Fruit fly (Drosophila melanogaster) S2 (cell line): ENCODE results near the gene hob.
A peak's percentile ranks its signal among the peaks of the same experiment; 100 is the strongest.

ENCODE experiments used
- CG8478 ChIP-seq: fragments of >200 bp; optimal IDR thresholded peaks from 2 replicates; lab custom pipeline; 2018
- CTCF ChIP-seq, 2 experiments: fragments of >200 bp; optimal IDR thresholded peaks; 2 replicates each; lab custom pipeline; 2018

hob gene

dm6 chr3L:3192912-3193311 is 25.8 kb downstream of the hob start, which contains the start of gene Hsp83:
Gene Hsp83, plus strand, starts transcription at chr3L:3192969.
- TF ChIP-seq CG8478 (lab: Kevin White, UChicago) (no peak), CTCF (optimal IDR thresholded peaks at IDR 0.05; lab: Kevin White, UChicago) (no peak)

dm6 chr3L:3192333-3192894 is 26.3 kb downstream of the hob start, which contains the start of gene CG14965:
Gene CG14965, minus strand, starts transcription at chr3L:3192491.
- TF ChIP-seq CTCF (optimal IDR thresholded peaks at IDR 0.05; lab: Kevin White, UChicago) = no peak
- no peak for TF ChIP-seq CG8478 (lab: Kevin White, UChicago)

DNA sequence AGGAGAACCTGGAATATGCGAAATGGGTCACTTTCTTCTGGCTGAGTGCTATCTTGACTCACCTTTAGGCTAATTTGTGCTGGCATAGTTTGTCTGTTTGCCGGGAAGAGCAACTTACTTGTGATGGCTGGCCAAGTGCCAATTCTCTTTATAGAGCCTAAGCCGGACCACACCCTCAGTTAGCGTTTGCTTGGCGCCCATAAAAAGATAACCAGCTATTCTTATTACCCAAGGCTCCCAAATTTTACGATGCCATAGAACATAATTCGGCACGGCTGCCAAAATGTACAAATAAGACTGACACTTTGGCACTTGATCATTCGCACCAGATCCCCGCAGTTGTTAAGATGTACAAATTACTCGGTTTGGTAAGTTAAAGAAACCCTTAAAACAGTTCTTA is 29.1 kb downstream of the hob start, which contains the start of the genes CG42525 and CG14958:
Gene CG42525, minus strand, starts transcription at position 101 of the 400 bp plus-strand sequence.
Gene CG14958, plus strand, starts transcription at position 332 of the 400 bp plus-strand sequence.
- TF ChIP-seq CG8478 (lab: Kevin White, UChicago) = no peak
- no peak for TF ChIP-seq CTCF (optimal IDR thresholded peaks at IDR 0.05; lab: Kevin White, UChicago)

DNA sequence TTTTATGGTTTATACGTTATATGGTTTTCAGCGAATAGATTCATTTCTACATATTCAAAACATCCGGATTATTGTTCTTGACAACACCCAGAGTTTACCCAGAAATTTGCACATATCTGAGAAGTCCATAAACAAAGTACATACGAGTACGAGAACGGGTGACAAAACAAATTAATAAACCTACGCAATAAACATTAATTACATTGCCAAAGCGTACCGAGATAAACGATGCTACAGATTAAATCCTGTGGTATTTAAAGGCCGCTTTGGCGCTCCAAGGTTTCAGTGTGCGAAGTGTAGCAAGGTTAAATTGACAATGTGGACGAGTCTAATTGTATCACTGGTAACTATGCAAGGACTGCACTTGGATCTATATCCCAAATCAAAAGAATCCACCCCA is 31.5 kb downstream of the hob start, which contains the start of gene CG14957:
Gene CG14957, plus strand, starts transcription at position 301 of the 400 bp plus-strand sequence.
- TF ChIP-seq CTCF (optimal IDR thresholded peaks at IDR 0.05; lab: Kevin White, UChicago) = no peak
- no peak for TF ChIP-seq CG8478 (lab: Kevin White, UChicago)

DNA sequence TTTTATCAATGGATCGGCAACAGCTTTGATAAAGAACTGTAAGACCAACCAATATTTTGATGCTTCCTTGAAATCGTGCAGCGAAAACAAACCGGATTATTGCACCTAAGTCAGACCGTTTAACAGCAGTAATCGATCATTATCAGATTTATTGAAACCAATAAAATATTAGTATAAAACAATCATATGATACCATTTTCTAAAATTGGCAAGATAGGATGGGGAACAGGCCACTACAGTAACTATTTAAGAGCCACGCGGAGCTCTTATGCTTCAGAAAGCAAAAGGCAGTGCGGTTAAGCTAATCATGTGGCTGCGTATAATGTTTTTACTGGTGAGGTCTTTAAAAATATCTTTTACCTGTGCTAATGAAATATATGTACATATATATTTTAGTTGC is 32.4 kb downstream of the hob start, which contains the start of gene CG32284:
Gene CG32284, plus strand, starts transcription at position 301 of the 400 bp plus-strand sequence.
- TF ChIP-seq CG8478 (lab: Kevin White, UChicago) = no peak
- no peak for TF ChIP-seq CTCF (optimal IDR thresholded peaks at IDR 0.05; lab: Kevin White, UChicago)

dm6 chr3L:3184104-3184503 is 34.6 kb downstream of the hob start, which contains the start of gene CG42494:
Gene CG42494, plus strand, starts transcription at chr3L:3184404.
- TF ChIP-seq CTCF (optimal IDR thresholded peaks at IDR 0.05; lab: Kevin White, UChicago) (no peak), CG8478 (lab: Kevin White, UChicago) (no peak)

dm6 chr3L:3179474-3179873 is 39.2 kb downstream of the hob start:
- TF ChIP-seq CG8478 (lab: Kevin White, UChicago) (no peak), CTCF (optimal IDR thresholded peaks at IDR 0.05; lab: Kevin White, UChicago) (no peak)

DNA sequence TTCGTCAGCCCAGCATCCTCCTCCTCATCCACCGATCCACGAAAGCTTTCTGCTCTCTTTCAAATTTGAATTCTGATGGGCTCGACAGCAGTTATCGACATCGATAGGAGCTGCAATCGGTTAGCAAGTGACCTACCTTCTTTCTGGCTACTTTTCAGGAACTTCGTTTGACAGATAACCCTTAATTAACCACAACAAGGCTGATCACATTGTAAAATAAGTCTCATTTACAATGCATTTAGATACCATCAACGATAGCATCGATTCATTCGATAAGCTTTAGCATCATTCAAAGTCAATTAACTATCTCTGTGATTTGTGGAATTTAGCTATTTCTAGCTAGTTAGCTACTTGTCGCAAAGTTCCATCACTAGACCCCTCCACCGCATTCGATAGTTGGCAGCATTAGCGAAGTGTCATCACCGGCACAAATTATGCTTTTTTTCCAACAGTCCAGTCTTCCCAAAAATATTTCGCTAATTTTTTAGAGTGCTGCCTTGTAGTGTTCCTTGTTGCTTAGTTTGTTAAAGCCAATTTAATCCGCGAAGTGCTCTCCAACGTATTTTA is 40.1 kb downstream of the hob start, which contains the start of the genes MnM and Girdin:
Gene MnM, minus strand, starts transcription at position 51 of the 567 bp plus-strand sequence.
Gene Girdin, plus strand, starts transcription at position 401 of the 567 bp plus-strand sequence.
- TF ChIP-seq CTCF (optimal IDR thresholded peaks at IDR 0.05; lab: Kevin White, UChicago) (peak in 1 of 2 experiments; percentile 46), CG8478 (lab: Kevin White, UChicago) (no peak)

dm6 chr3L:3177872-3178271 is 40.8 kb downstream of the hob start:
- TF ChIP-seq CTCF (optimal IDR thresholded peaks at IDR 0.05; lab: Kevin White, UChicago) (no peak), CG8478 (lab: Kevin White, UChicago) (no peak)

- no peak for TF ChIP-seq CTCF (optimal IDR thresholded peaks at IDR 0.05; lab: Kevin White, UChicago)
- TF ChIP-seq CG8478 (lab: Kevin White, UChicago) = no peak
Measured at dm6 chr3L:3172445-3172844, 46.3 kb downstream of the hob start, which contains the start of gene CG14963. Gene CG14963, minus strand, starts transcription at chr3L:3172545.

DNA sequence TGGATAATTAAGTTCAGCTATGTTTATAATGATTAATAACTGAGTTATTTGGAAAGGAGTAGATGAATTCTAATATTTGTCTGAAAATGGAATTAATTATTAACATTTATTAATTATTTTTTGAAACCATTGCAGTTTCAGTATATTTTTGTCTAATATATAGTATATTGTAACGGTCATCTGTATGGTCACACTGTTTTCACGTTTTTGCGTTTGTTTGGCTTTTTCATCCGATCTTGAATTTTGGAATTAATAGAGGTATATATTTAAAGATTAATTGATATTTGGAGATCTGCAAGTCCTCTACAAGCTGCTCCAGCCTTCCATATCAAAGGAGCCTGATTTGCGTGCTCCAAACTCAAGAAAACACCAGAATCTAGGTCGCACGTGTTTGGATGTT is 49.6 kb downstream of the hob start, which contains the start of the genes CG32278 and CG32281:
Gene CG32278, plus strand, starts transcription at position 180 of the 400 bp plus-strand sequence.
Gene CG32281, plus strand, starts transcription at position 269 of the 400 bp plus-strand sequence.
- TF ChIP-seq CTCF (optimal IDR thresholded peaks at IDR 0.05; lab: Kevin White, UChicago) (no peak), CG8478 (lab: Kevin White, UChicago) (no peak)

DNA sequence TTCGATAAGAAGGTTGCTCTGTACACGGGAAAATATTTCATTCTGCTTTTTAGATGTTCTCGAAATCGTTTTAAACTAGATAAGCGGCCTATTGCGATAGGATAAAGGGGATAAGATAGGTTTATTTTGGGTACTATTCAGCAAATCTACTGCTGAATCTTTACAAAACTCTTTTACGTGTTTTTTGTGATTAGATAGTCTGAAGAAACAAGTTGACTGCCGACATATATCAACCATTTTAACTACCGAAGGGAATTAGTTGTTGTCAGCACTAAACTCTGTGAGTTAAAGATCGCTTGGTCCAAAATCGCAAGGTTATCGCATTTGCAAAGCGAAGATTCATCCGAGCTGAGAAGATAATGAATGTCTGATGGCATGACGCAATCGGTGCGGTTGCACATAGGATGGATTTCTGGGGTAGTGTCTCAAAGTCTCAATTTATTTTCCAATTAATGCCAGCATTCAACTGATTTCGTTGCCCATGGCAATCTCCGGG is 52.5 kb downstream of the hob start, which contains the start of gene Asciz:
Gene Asciz, minus strand, starts transcription at position 51 of the 496 bp plus-strand sequence.
- TF ChIP-seq CG8478 (lab: Kevin White, UChicago) (no peak), CTCF (optimal IDR thresholded peaks at IDR 0.05; lab: Kevin White, UChicago) (no peak)

DNA sequence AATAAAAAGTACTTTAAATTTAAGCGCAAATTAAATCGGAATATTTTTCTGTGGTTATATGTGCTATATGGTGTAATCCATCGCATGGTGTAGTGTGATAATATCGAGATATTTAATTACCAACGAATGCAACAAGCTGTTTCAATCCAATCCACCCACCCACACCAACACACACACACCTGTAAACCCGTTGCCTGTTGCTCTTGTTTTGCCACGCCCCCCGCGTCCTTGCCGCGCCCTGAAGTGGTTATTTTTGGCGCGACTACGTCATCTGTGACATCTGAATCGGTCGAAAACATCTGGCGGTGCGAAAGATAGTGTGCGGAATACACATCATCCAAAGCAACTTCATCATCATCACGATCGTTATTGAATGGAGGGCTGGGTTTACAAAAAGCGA is 53.3 kb downstream of the hob start:
- TF ChIP-seq CTCF (optimal IDR thresholded peaks at IDR 0.05; lab: Kevin White, UChicago) (no peak), CG8478 (lab: Kevin White, UChicago) (no peak)

- no peak for TF ChIP-seq CTCF (optimal IDR thresholded peaks at IDR 0.05; lab: Kevin White, UChicago)
- no peak for TF ChIP-seq CG8478 (lab: Kevin White, UChicago)
Measured at dm6 chr3L:3164951-3165350, 53.8 kb downstream of the hob start, which contains the start of gene CG32280. Gene CG32280, plus strand, starts transcription at chr3L:3165181.

DNA sequence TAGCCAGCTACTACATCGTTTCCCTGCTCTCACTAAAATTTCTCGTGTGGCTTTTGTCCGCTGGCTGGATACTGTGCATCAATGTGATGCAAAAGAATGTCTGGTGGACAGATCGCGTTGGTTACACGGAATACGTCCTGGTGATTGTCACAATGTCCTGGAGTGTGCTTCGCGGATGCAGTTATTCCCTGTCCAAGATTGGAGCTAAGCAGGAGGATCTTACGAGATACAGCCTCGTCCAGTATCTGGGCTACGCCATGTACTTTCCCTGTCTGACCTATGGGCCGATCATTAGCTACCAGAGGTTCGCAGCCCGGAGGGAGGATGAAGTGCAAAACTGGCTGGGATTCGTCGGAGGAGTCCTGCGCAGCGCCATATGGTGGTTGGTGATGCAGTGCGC is 56.1 kb downstream of the hob start:
- TF ChIP-seq CTCF (optimal IDR thresholded peaks at IDR 0.05; lab: Kevin White, UChicago) = no peak
- TF ChIP-seq CG8478 (lab: Kevin White, UChicago) = no peak
